Worm (Caenorhabditis elegans): ENCODE data around the gene hpo-34.

Gene hpo-34

DNA sequence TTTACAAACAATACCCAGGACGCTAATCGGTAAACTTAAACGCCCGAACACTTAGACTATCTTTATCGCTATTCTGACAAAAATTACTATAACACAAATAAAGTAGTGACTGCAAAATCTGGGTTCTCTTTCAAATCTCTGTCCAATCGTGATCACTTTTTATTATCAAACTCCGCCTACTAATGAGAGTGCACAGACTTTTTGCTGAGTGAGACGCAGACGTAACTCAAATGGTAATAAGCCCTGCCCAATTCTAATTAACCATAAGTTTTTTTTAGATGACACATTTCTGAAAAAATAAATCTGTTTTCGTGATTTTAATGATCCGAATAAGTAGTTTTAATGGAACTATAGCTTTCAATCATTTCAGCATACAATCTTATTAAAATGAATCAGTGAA, 46.5 kb downstream of the hpo-34 start:
- TF ChIP-seq F55B11.4 (tag; optimal IDR thresholded peaks at IDR 0.05; ENCODE audit: borderline replicate concordance, insufficient read depth) (no peak), lin-54 (GFP tag; optimal IDR thresholded peaks at IDR 0.05) (no peak), attf-5 (GFP tag; optimal IDR thresholded peaks at IDR 0.05) (no peak), sea-2 (GFP tag; IDR thresholded peaks at IDR 0.05) (no peak), F57A8.1 (GFP tag; optimal IDR thresholded peaks at IDR 0.05) (no peak), hmg-1.2 (GFP tag; IDR thresholded peaks at IDR 0.05) (no peak)

ce11 chrX:11471893-11472292, 47.0 kb downstream of the hpo-34 start:
- TF ChIP-seq mxl-1 (tag; optimal IDR thresholded peaks at IDR 0.05): no peak
- TF ChIP-seq cebp-2 (GFP tag; IDR thresholded peaks at IDR 0.05): no peak
- 0 out of 2 replicates have a peak, but pooled peaks have one; percentile 32 for TF ChIP-seq Y53G8AR.9 (GFP tag; conservative IDR thresholded peaks at IDR 0.05)
- TF ChIP-seq nhr-90 (tag; optimal IDR thresholded peaks at IDR 0.05): peak; percentile 22
- no peak for TF ChIP-seq nhr-179 (tag; optimal IDR thresholded peaks at IDR 0.05)
- no peak for TF ChIP-seq gei-17 (GFP tag; optimal IDR thresholded peaks at IDR 0.05)
- TF ChIP-seq attf-6 (GFP tag; IDR thresholded peaks at IDR 0.05): no peak
- TF ChIP-seq him-1 (tag; optimal IDR thresholded peaks at IDR 0.05): no peak
- no peak for TF ChIP-seq mel-28 (tag; optimal IDR thresholded peaks at IDR 0.05; ENCODE audit: borderline replicate concordance)
- TF ChIP-seq snpc-1.1 (tag; optimal IDR thresholded peaks at IDR 0.05; ENCODE audit: insufficient read depth): no peak
- TF ChIP-seq hmg-20 (GFP tag; IDR thresholded peaks at IDR 0.05): no peak
- TF ChIP-seq chd-7 (tag; optimal IDR thresholded peaks at IDR 0.05): peak; percentile 66
- no peak for TF ChIP-seq F10E7.11 (tag; optimal IDR thresholded peaks at IDR 0.05)
- TF ChIP-seq ztf-22 (GFP tag; optimal IDR thresholded peaks at IDR 0.05): peak; percentile 45
- TF ChIP-seq madf-6 (GFP tag; IDR thresholded peaks at IDR 0.05): no peak
- TF ChIP-seq mcd-1 (GFP tag; IDR thresholded peaks at IDR 0.05): 0 out of 2 replicates have a peak, but pooled peaks have one; percentile 18
- TF ChIP-seq nfyb-1 (GFP tag; IDR thresholded peaks at IDR 0.05): peak; percentile 79
- TF ChIP-seq ZK185.1 (tag; optimal IDR thresholded peaks at IDR 0.05; ENCODE audit: poor library complexity, severe bottlenecking): no peak
- no peak for TF ChIP-seq egl-18 (GFP tag; IDR thresholded peaks at IDR 0.05)
- no peak for TF ChIP-seq lin-54 (GFP tag; optimal IDR thresholded peaks at IDR 0.05)
- peak; percentile 2 for TF ChIP-seq ets-4 (GFP tag; optimal IDR thresholded peaks at IDR 0.05)
- no peak for TF ChIP-seq F57C9.4 (tag; optimal IDR thresholded peaks at IDR 0.05)
- TF ChIP-seq athp-1 (tag; optimal IDR thresholded peaks at IDR 0.05): peak; percentile 9
- no peak for TF ChIP-seq Y56A3A.18 (GFP tag; IDR thresholded peaks at IDR 0.05)
- TF ChIP-seq F23B12.7 (tag; optimal IDR thresholded peaks at IDR 0.05; ENCODE audit: insufficient read depth): no peak
- peak; percentile 46; the same call in 1 of the 2 replicates for TF ChIP-seq lin-26 (GFP tag; IDR thresholded peaks at IDR 0.05)
- TF ChIP-seq B0261.1 (tag; optimal IDR thresholded peaks at IDR 0.05): no peak
- no peak for TF ChIP-seq rpc-1 (optimal IDR thresholded peaks at IDR 0.05)
- no peak for TF ChIP-seq rpc-1 (tag; optimal IDR thresholded peaks at IDR 0.05)
- no peak for TF ChIP-seq ama-1 (optimal IDR thresholded peaks at IDR 0.05)
- TF ChIP-seq ama-1 (GFP tag; optimal IDR thresholded peaks at IDR 0.05): no peak
- TF ChIP-seq dpl-1 (GFP tag; optimal IDR thresholded peaks at IDR 0.05): no peak
- no peak for TF ChIP-seq B0019.2 (GFP tag; conservative IDR thresholded peaks at IDR 0.05)
- no peak for TF ChIP-seq zim-3 (tag; optimal IDR thresholded peaks at IDR 0.05)
- TF ChIP-seq hrde-1 (tag; optimal IDR thresholded peaks at IDR 0.05; ENCODE audit: borderline replicate concordance): no peak
- no peak for TF ChIP-seq ztf-25 (GFP tag; IDR thresholded peaks at IDR 0.05)
- no peak for TF ChIP-seq bed-2 (GFP tag; IDR thresholded peaks at IDR 0.05)
- TF ChIP-seq B0035.1 (tag; optimal IDR thresholded peaks at IDR 0.05): no peak
- no peak for TF ChIP-seq hlh-12 (tag; optimal IDR thresholded peaks at IDR 0.05)
- TF ChIP-seq nhr-120 (GFP tag; IDR thresholded peaks at IDR 0.05): no peak
- TF ChIP-seq snpc-1.3 (tag; optimal IDR thresholded peaks at IDR 0.05; ENCODE audit: insufficient read depth): no peak
- no peak for TF ChIP-seq Y79H2A.3 (GFP tag; conservative IDR thresholded peaks at IDR 0.05)

Measured in whole organism, young adult.